Fruit fly (Drosophila melanogaster) whole organism, adult: ENCODE results near the gene Tcs5.

Experiments used
- Crg-1 ChIP-seq: fragments of 200-800 bp; sonication (Bioruptor generic); optimal IDR thresholded peaks from 2 replicates; lab custom pipeline; 2016; ENCODE audit warnings: missing biosample characterization, missing genetic modification characterization
- kay ChIP-seq: fragments of 200-800 bp; sonication (Bioruptor generic); peaks from one replicate; lab custom pipeline; 2016; ENCODE audit warnings: missing biosample characterization, missing genetic modification characterization, borderline replicate concordance
- pad ChIP-seq: fragments of 200-800 bp; sonication (Bioruptor generic); optimal IDR thresholded peaks from 3 replicates; lab custom pipeline; 2017; ENCODE audit warnings: missing biosample characterization, missing genetic modification characterization, mild to moderate bottlenecking, moderate library complexity, missing genetic modification reagents

- TF ChIP-seq pad (GFP tag; lab: Kevin White, UChicago) (no peak), kay (GFP tag; lab: Kevin White, UChicago) (no peak), Crg-1 (GFP tag; lab: Kevin White, UChicago) (no peak)
Observed at dm6 chr3L:5182994-5183566, 43.9 kb upstream of the Tcs5 start.
